Worm (Caenorhabditis elegans): Measurements from ENCODE around the gene mrpl-12.

- TF ChIP-seq F13H6.1 (tag; optimal IDR thresholded peaks at IDR 0.05) (no peak), ama-1 (optimal IDR thresholded peaks at IDR 0.05) (no peak), ets-4 (tag; optimal IDR thresholded peaks at IDR 0.05) (no peak), dmd-4 (tag; optimal IDR thresholded peaks at IDR 0.05; ENCODE audit: borderline replicate concordance) (no peak), hlh-8 (tag; optimal IDR thresholded peaks at IDR 0.05) (no peak), ceh-9 (tag; optimal IDR thresholded peaks at IDR 0.05) (no peak), nhr-11 (tag; optimal IDR thresholded peaks at IDR 0.05) (no peak), odd-2 (tag; optimal IDR thresholded peaks at IDR 0.05) (no peak), pax-1 (tag; optimal IDR thresholded peaks at IDR 0.05) (no peak), che-1 (tag; optimal IDR thresholded peaks at IDR 0.05) (no peak)
Observed at ce11 chrIII:10708484-10708883, 923 bp downstream of the mrpl-12 start.
